Worm (Caenorhabditis elegans) whole organism, L1 larva: ENCODE measurements around the gene tsfm-1.

ENCODE experiments used
- C04F5.9 ChIP-seq: sonication (generic microtip); optimal IDR thresholded peaks from 2 replicates; lab custom pipeline; 2016; ENCODE audit warnings: missing genetic modification characterization, missing compliant biosample characterization
- F16B12.6 ChIP-seq: fragments of 150-350 bp; optimal IDR thresholded peaks from 2 replicates; lab custom pipeline; 2014; ENCODE audit warnings: missing biosample characterization, missing genetic modification characterization
- aha-1 ChIP-seq: fragments of 150-350 bp; optimal IDR thresholded peaks from 2 replicates; lab custom pipeline; 2014; ENCODE audit warnings: missing biosample characterization, missing genetic modification characterization
- aly-2 ChIP-seq: fragments of 150-350 bp; optimal IDR thresholded peaks from 2 replicates; lab custom pipeline; 2014; ENCODE audit warnings: missing biosample characterization, missing genetic modification characterization
- ama-1 ChIP-seq: fragments of 150-350 bp; optimal IDR thresholded peaks from 2 replicates; lab custom pipeline; 2014
- blmp-1 ChIP-seq: fragments of 150-350 bp; optimal IDR thresholded peaks from 2 replicates; lab custom pipeline; 2014; ENCODE audit warnings: missing biosample characterization, missing genetic modification characterization
- ceh-8 ChIP-seq: fragments of 200-800 bp; sonication (Bioruptor generic); optimal IDR thresholded peaks from 2 replicates; lab custom pipeline; 2018; ENCODE audit warnings: mild to moderate bottlenecking, missing genetic modification characterization, moderate library complexity, missing compliant biosample characterization
- ceh-88 ChIP-seq: fragments of 200-800 bp; sonication (Bioruptor generic); IDR thresholded peaks from 2 replicates; pipeline ENCODE4 v1.3.6; 2022; ENCODE audit warnings: missing genetic modification characterization, missing compliant biosample characterization
- ces-1 ChIP-seq: fragments of 150-350 bp; optimal IDR thresholded peaks from 2 replicates; lab custom pipeline; 2014; ENCODE audit warnings: missing biosample characterization, missing genetic modification reagents, missing genetic modification characterization
- dpl-1 ChIP-seq, 3 experiments: fragments of 150-350 bp in 2 of 3; sonication (generic microtip) in 1 of 3; optimal IDR thresholded peaks; 2 replicates each; lab custom pipeline; 2014 to 2017; ENCODE audit warnings: missing biosample characterization in 3 of 3, missing genetic modification characterization in 3 of 3, missing genetic modification reagents in 3 of 3
- efl-1 ChIP-seq, 4 experiments: fragments of 150-350 bp; optimal IDR thresholded peaks in 3 of 4; peaks in 1 of 4; 1 replicate in 1 of 4; 2 replicates in 3 of 4; lab custom pipeline; 2014; ENCODE audit warnings: missing biosample characterization in 2 of 4, missing genetic modification characterization in 2 of 4, missing genetic modification reagents in 2 of 4
- egl-27 ChIP-seq, 2 experiments: fragments of 150-350 bp in 1 of 2; sonication (generic microtip); optimal IDR thresholded peaks; 3 replicates each; lab custom pipeline; 2017 to 2018; ENCODE audit warnings: missing biosample characterization in 2 of 2, missing genetic modification characterization in 2 of 2, missing genetic modification reagents in 2 of 2
- elt-2 ChIP-seq: sonication (generic microtip); optimal IDR thresholded peaks from 2 replicates; lab custom pipeline; 2016; ENCODE audit warnings: missing genetic modification characterization, mild to moderate bottlenecking, inconsistent platforms, missing compliant biosample characterization, missing genetic modification reagents
- elt-3 ChIP-seq, 6 experiments: fragments of 150-350 bp in 1 of 6; sonication (generic microtip); optimal IDR thresholded peaks; 2 replicates each; lab custom pipeline; 2017 to 2018; ENCODE audit warnings: missing biosample characterization in 6 of 6, missing genetic modification characterization in 6 of 6, inconsistent platforms in 1 of 6
- fkh-10 ChIP-seq: sonication (generic microtip); optimal IDR thresholded peaks from 2 replicates; lab custom pipeline; 2017; ENCODE audit warnings: missing biosample characterization, missing genetic modification reagents, missing genetic modification characterization
- fkh-8 ChIP-seq: sonication (generic microtip); optimal IDR thresholded peaks from 2 replicates; lab custom pipeline; 2016; ENCODE audit warnings: mild to moderate bottlenecking, missing genetic modification characterization, missing compliant biosample characterization
- hlh-4 ChIP-seq: sonication (generic microtip); optimal IDR thresholded peaks from 2 replicates; lab custom pipeline; 2016; ENCODE audit warnings: mild to moderate bottlenecking, missing genetic modification characterization, missing compliant biosample characterization
- irx-1 ChIP-seq: sonication (generic microtip); optimal IDR thresholded peaks from 2 replicates; lab custom pipeline; 2016; ENCODE audit warnings: missing genetic modification characterization, missing compliant biosample characterization
- isw-1 ChIP-seq: fragments of 200-800 bp; sonication (Bioruptor generic); IDR thresholded peaks from 2 replicates; pipeline ENCODE4 v1.3.6; 2022; ENCODE audit warnings: missing genetic modification characterization, missing compliant biosample characterization
- jun-1 ChIP-seq: fragments of 150-350 bp; optimal IDR thresholded peaks from 2 replicates; lab custom pipeline; 2014; ENCODE audit warnings: missing biosample characterization, missing genetic modification reagents, missing genetic modification characterization
- lin-14 ChIP-seq: fragments of 200-800 bp; sonication (Bioruptor generic); optimal IDR thresholded peaks from 2 replicates; lab custom pipeline; 2018; ENCODE audit warnings: mild to moderate bottlenecking, missing genetic modification characterization, moderate library complexity, missing compliant biosample characterization
- lin-35 ChIP-seq, 2 experiments: fragments of 150-350 bp; optimal IDR thresholded peaks; 2 replicates each; lab custom pipeline; 2014; ENCODE audit warnings: missing biosample characterization in 2 of 2, missing genetic modification characterization in 2 of 2, missing genetic modification reagents in 2 of 2
- lir-3 ChIP-seq: sonication (generic microtip); optimal IDR thresholded peaks from 2 replicates; lab custom pipeline; 2016; ENCODE audit warnings: mild to moderate bottlenecking, missing genetic modification characterization, moderate library complexity, missing compliant biosample characterization; ENCODE audit not compliant: poor library complexity
- mab-9 ChIP-seq: fragments of 200-800 bp; sonication (Bioruptor generic); IDR thresholded peaks from 2 replicates; pipeline ENCODE4 v1.3.6; 2022; ENCODE audit warnings: missing genetic modification reagents, missing genetic modification characterization, missing compliant biosample characterization
- mdl-1 ChIP-seq, 2 experiments: fragments of 150-350 bp; optimal IDR thresholded peaks; 2 replicates each; lab custom pipeline; 2014 to 2017; ENCODE audit warnings: missing biosample characterization in 2 of 2, missing genetic modification characterization in 2 of 2, inconsistent platforms in 1 of 2
- mef-2 ChIP-seq: fragments of 150-350 bp; optimal IDR thresholded peaks from 2 replicates; lab custom pipeline; 2014; ENCODE audit warnings: missing biosample characterization, missing genetic modification characterization
- mep-1 ChIP-seq: fragments of 150-350 bp; optimal IDR thresholded peaks from 2 replicates; lab custom pipeline; 2014; ENCODE audit warnings: missing biosample characterization, missing genetic modification characterization
- nhr-19 ChIP-seq: fragments of 200-800 bp; sonication (Bioruptor generic); conservative IDR thresholded peaks from 2 replicates; pipeline ENCODE4 v1.3.6; 2022; ENCODE audit warnings: missing genetic modification characterization, missing compliant biosample characterization
- nhr-20 ChIP-seq: sonication (generic microtip); optimal IDR thresholded peaks from 2 replicates; lab custom pipeline; 2016; ENCODE audit warnings: mild to moderate bottlenecking, missing genetic modification characterization, missing compliant biosample characterization
- nhr-71 ChIP-seq: sonication (generic microtip); optimal IDR thresholded peaks from 2 replicates; lab custom pipeline; 2016; ENCODE audit warnings: mild to moderate bottlenecking, missing genetic modification characterization, moderate library complexity, missing compliant biosample characterization
- nhr-76 ChIP-seq: sonication (generic microtip); optimal IDR thresholded peaks from 2 replicates; lab custom pipeline; 2017; ENCODE audit warnings: missing biosample characterization, missing genetic modification characterization
- nhr-85 ChIP-seq: sonication (generic microtip); peaks from one replicate; lab custom pipeline; 2016; ENCODE audit warnings: missing genetic modification characterization, inconsistent platforms, missing compliant biosample characterization
- nhr-90 ChIP-seq: sonication (generic microtip); optimal IDR thresholded peaks from 2 replicates; lab custom pipeline; 2016; ENCODE audit warnings: mild to moderate bottlenecking, missing genetic modification characterization, missing compliant biosample characterization; ENCODE audit not compliant: poor library complexity
- pax-3 ChIP-seq: fragments of 200-800 bp; sonication (Bioruptor generic); optimal IDR thresholded peaks from 2 replicates; lab custom pipeline; 2018; ENCODE audit warnings: mild to moderate bottlenecking, missing genetic modification characterization, moderate library complexity, missing compliant biosample characterization
- rnt-1 ChIP-seq: sonication (generic microtip); optimal IDR thresholded peaks from 2 replicates; lab custom pipeline; 2016; ENCODE audit warnings: mild to moderate bottlenecking, missing genetic modification characterization, moderate library complexity, missing compliant biosample characterization
- snpc-4 ChIP-seq: fragments of 150-350 bp; optimal IDR thresholded peaks from 2 replicates; lab custom pipeline; 2014; ENCODE audit warnings: missing biosample characterization, missing genetic modification characterization
- snu-23 ChIP-seq: sonication (generic microtip); optimal IDR thresholded peaks from 2 replicates; lab custom pipeline; 2016; ENCODE audit warnings: missing genetic modification characterization, missing compliant biosample characterization
- sptf-1 ChIP-seq: fragments of 150-350 bp; optimal IDR thresholded peaks from 2 replicates; lab custom pipeline; 2014; ENCODE audit warnings: missing biosample characterization, missing genetic modification characterization
- sup-37 ChIP-seq: fragments of 200-800 bp; sonication (Bioruptor generic); optimal IDR thresholded peaks from 2 replicates; lab custom pipeline; 2018; ENCODE audit warnings: mild to moderate bottlenecking, missing genetic modification characterization, missing compliant biosample characterization
- swsn-7 ChIP-seq: sonication (generic microtip); optimal IDR thresholded peaks from 2 replicates; lab custom pipeline; 2016; ENCODE audit warnings: missing genetic modification characterization, missing compliant biosample characterization
- unc-62 ChIP-seq: fragments of 150-350 bp; optimal IDR thresholded peaks from 2 replicates; lab custom pipeline; 2014; ENCODE audit warnings: missing biosample characterization, missing genetic modification reagents, missing genetic modification characterization
- unc-86 ChIP-seq: sonication (generic microtip); optimal IDR thresholded peaks from 2 replicates; lab custom pipeline; 2016; ENCODE audit warnings: missing genetic modification characterization, missing compliant biosample characterization
- vab-15 ChIP-seq: sonication (generic microtip); optimal IDR thresholded peaks from 2 replicates; lab custom pipeline; 2017; ENCODE audit warnings: missing genotype, mild to moderate bottlenecking, missing genetic modification characterization, missing compliant biosample characterization
- xbp-1 ChIP-seq: sonication (generic microtip); optimal IDR thresholded peaks from 2 replicates; lab custom pipeline; 2016; ENCODE audit warnings: missing genetic modification characterization, missing compliant biosample characterization
- zip-4 ChIP-seq: fragments of 200-800 bp; sonication (Bioruptor generic); optimal IDR thresholded peaks from 2 replicates; lab custom pipeline; 2018; ENCODE audit warnings: mild to moderate bottlenecking, missing genetic modification characterization, moderate library complexity, missing compliant biosample characterization
- ztf-11 ChIP-seq, 2 experiments: sonication (generic microtip); optimal IDR thresholded peaks; 2 replicates each; lab custom pipeline; 2016 to 2017; ENCODE audit warnings: missing genetic modification characterization in 2 of 2, missing biosample characterization in 1 of 2, missing compliant biosample characterization in 1 of 2

Gene tsfm-1

DNA sequence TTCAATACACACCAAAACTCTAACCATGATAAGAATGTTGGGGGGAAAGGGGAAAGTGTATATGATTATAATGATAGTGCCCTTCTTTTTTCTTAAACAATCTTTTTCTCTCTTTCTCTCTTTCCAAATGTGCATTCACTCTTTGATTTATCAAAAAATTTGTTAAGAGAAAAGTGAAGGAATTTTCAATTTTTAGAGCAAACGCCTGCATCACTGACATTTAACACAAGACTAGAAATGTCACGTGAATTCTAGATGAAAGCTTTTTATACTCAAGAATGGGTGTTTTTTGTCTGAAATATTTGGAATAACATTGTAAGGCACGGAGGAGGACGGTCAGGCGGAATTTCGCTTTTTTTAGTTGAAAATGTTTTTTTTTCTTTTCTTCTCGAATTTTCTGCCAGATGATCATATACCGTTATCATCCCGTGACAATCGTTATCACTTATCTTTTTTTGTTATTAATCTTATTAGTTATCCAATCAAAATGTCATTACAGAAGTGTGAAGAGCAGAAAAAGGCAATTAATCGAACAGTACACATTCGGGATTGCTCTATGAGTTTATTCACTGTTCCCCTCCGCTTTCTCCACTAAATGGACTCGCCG lies 30.7 kb upstream of the tsfm-1 start, which contains the start of the genes frm-7 and F55C5.17:
TSS of gene frm-7 (plus strand) at position 500 of the 607 bp plus-strand sequence.
TSS of gene F55C5.17 (plus strand) at position 557 of the 607 bp plus-strand sequence.
- no peak for TF ChIP-seq nhr-20 (tag; lab: Kevin White, UChicago)
- TF ChIP-seq nhr-71 = peak; percentile 43
- TF ChIP-seq elt-2 (tag; lab: Kevin White, UChicago) = peak; percentile 72
- peak; percentile 40 for TF ChIP-seq nhr-90 (tag; lab: Kevin White, UChicago)
- peak in 1 of 2 experiments; percentile 25 for TF ChIP-seq lin-35 (GFP tag; optimal IDR thresholded peaks at IDR 0.05; lab: Kevin White, UChicago)
- TF ChIP-seq elt-3 (tag; optimal IDR thresholded peaks at IDR 0.05; lab: Kevin White, UChicago) = peak in 1 of 6 experiments; percentile 10
- no peak for TF ChIP-seq mep-1
- no peak for TF ChIP-seq efl-1 (optimal IDR thresholded peaks at IDR 0.05; lab: Kevin White, UChicago)
- TF ChIP-seq efl-1 (GFP tag; optimal IDR thresholded peaks at IDR 0.05 in 1 of 2; lab: Kevin White, UChicago) = peak in 1 of 2 experiments; percentile 90
- peak; percentile 25 for TF ChIP-seq lin-14

DNA sequence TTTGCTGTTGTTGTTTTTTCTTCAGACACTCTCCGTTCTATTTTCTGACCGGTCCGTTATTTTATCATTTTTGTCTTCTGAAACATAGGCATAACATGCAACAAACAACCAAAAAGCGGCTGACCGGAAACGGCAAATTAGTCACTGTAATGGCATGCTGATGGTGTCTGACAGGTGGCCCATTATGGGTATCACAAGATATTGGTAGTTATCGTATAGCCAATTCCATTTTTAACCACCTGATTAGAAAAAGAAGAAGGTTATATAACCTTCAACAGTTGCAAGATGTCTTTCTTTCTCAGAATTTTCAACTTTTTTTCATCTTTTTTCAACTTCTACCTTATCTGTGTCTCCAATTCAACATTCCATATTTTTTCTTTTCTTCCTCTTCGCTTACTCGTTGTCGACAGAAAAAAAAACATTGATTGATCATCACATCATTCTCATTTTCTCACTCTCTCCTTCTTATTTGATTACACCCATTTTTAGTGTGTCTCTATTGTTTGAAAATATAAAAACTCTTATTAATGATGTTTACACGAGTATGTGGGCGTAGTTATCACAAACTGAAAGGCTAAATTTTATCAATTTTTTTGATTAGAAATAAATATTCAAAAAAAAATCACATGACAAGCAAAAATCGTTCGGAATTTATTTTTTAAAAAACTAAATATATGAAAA lies 29.6 kb upstream of the tsfm-1 start:
- TF ChIP-seq nhr-90 (tag; lab: Kevin White, UChicago) = peak; percentile 57
- TF ChIP-seq elt-2 (tag; lab: Kevin White, UChicago) = peak; percentile 62
- no peak for TF ChIP-seq swsn-7 (tag; lab: Kevin White, UChicago)
- TF ChIP-seq irx-1 = peak; percentile 77
- no peak for TF ChIP-seq ceh-8 (GFP tag; lab: Kevin White, UChicago)
- TF ChIP-seq vab-15 (tag; lab: Kevin White, UChicago) = peak; percentile 92
- no peak for TF ChIP-seq isw-1 (GFP tag; lab: Robert Waterston, UW)
- no peak for TF ChIP-seq C04F5.9 (tag; lab: Kevin White, UChicago)
- TF ChIP-seq fkh-10 = no peak
- TF ChIP-seq sup-37 (GFP tag; lab: Kevin White, UChicago) = no peak
- peak; percentile 11 for TF ChIP-seq pax-3 (tag; lab: Kevin White, UChicago)
- no peak for TF ChIP-seq unc-62 (GFP tag; lab: Kevin White, UChicago)
- no peak for TF ChIP-seq ceh-88 (GFP tag; lab: Robert Waterston, UW)
- no peak for TF ChIP-seq mef-2 (tag; lab: Kevin White, UChicago)
- no peak for TF ChIP-seq efl-1 (optimal IDR thresholded peaks at IDR 0.05; lab: Kevin White, UChicago)
- TF ChIP-seq efl-1 (GFP tag; optimal IDR thresholded peaks at IDR 0.05 in 1 of 2; lab: Kevin White, UChicago) = peak in 1 of 2 experiments; percentile 89
- no peak for TF ChIP-seq ces-1
- TF ChIP-seq aly-2 (tag; lab: Kevin White, UChicago) = no peak
- TF ChIP-seq zip-4 (GFP tag; lab: Kevin White, UChicago) = no peak
- peak; percentile 60 for TF ChIP-seq snu-23 (GFP tag; lab: Kevin White, UChicago)
- TF ChIP-seq xbp-1 (tag; lab: Kevin White, UChicago) = no peak
- TF ChIP-seq ama-1 (lab: Kevin White, UChicago) = no peak
- TF ChIP-seq dpl-1 (GFP tag; optimal IDR thresholded peaks at IDR 0.05; lab: Kevin White, UChicago) = peak in 1 of 3 experiments; percentile 31
- TF ChIP-seq rnt-1 (tag; lab: Kevin White, UChicago) = no peak
- no peak for TF ChIP-seq hlh-4 (tag; lab: Kevin White, UChicago)
- peak; percentile 24 for TF ChIP-seq blmp-1
- peak in 1 of 2 experiments; percentile 60 for TF ChIP-seq lin-35 (GFP tag; optimal IDR thresholded peaks at IDR 0.05; lab: Kevin White, UChicago)
- no peak for TF ChIP-seq mab-9 (GFP tag; lab: Robert Waterston, UW)
- no peak for TF ChIP-seq nhr-76
- peak; percentile 61 for TF ChIP-seq nhr-71
- TF ChIP-seq nhr-20 (tag; lab: Kevin White, UChicago) = peak; percentile 52
- TF ChIP-seq snpc-4 = no peak
- TF ChIP-seq nhr-19 = peak; percentile 22; the same call in 1 of the 2 replicates
- no peak for TF ChIP-seq jun-1
- TF ChIP-seq egl-27 (tag; optimal IDR thresholded peaks at IDR 0.05; lab: Kevin White, UChicago) = no peak
- TF ChIP-seq aha-1 (tag; lab: Kevin White, UChicago) = no peak
- TF ChIP-seq sptf-1 (tag; lab: Kevin White, UChicago) = no peak
- TF ChIP-seq lir-3 (tag; lab: Kevin White, UChicago) = peak; percentile 34
- no peak for TF ChIP-seq unc-86 (tag; lab: Kevin White, UChicago)
- no peak for TF ChIP-seq ztf-11 (tag; optimal IDR thresholded peaks at IDR 0.05; lab: Kevin White, UChicago)
- no peak for TF ChIP-seq fkh-8
- peak; percentile 95 for TF ChIP-seq nhr-85 (tag; lab: Kevin White, UChicago)
- peak; percentile 67 for TF ChIP-seq lin-14
- peak in 1 of 2 experiments; percentile 36 for TF ChIP-seq mdl-1 (tag; optimal IDR thresholded peaks at IDR 0.05; lab: Kevin White, UChicago)
- no peak for TF ChIP-seq F16B12.6 (tag; lab: Kevin White, UChicago)
